Fruit fly (Drosophila melanogaster): Measurements from ENCODE around the gene Nlp.

Nlp gene

DNA sequence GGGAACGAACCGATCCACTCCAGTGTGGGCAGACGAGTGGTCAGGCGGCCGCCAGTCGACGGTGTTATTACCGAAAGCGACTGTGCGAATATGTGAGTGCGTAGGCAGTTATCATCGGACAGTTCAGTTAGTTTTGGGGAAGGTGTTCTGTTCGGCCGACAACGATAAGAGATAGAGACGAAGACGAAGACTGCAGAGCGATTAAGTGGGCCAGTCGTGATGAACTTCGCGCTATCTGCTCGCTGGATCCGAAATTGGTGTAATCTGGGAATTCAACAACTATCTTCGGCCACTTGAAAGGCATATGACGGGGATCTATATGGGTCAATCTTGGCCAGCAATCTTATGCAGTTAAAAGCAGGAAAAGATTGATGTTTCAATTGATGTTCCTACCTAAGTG, 4.6 kb downstream of the Nlp start, which contains the start of gene CG7912:
CG7912 (minus strand) TSS at position 17 of the 400 bp plus-strand sequence.
- TF ChIP-seq noc (tag; optimal IDR thresholded peaks at IDR 0.05), result no peak

- TF ChIP-seq noc (tag; optimal IDR thresholded peaks at IDR 0.05), result peak; percentile 71
These were observed 8.3 kb downstream of the Nlp start for dm6 chr3R:30012602-30013489.

dm6 chr3R:30013909-30014308, 9.3 kb downstream of the Nlp start:
- no peak for TF ChIP-seq noc (tag; optimal IDR thresholded peaks at IDR 0.05)

dm6 chr3R:30014480-30014879, 9.9 kb downstream of the Nlp start:
- no peak for TF ChIP-seq noc (tag; optimal IDR thresholded peaks at IDR 0.05)

- peak; percentile 42 for TF ChIP-seq noc (tag; optimal IDR thresholded peaks at IDR 0.05)
These were observed 10.5 kb downstream of the Nlp start, which contains the start of gene CG7920 for dm6 chr3R:30014977-30015514. TSS of gene CG7920 (minus strand) at chr3R:30015284.

DNA sequence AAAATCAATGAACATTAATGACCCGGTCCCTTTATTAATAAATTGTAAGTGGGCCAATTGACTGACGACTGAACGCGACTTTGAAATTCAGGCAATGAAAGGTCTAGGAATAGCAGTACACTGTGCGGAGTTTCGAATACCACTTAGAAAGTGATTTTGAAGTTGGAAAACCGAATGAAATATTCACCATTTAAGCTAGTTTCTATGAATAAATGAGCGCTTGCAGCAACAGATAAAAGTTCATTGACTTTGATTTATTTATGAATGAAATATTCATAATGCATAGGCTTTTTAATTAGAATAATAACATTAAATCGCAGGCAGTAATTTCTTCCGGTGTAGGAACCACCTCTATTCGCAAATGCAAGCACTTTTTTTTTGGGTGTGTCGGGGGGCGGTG, 16.4 kb downstream of the Nlp start:
- TF ChIP-seq noc (tag; optimal IDR thresholded peaks at IDR 0.05), result no peak

- no peak for TF ChIP-seq noc (tag; optimal IDR thresholded peaks at IDR 0.05)
These were observed 17.2 kb downstream of the Nlp start, which contains the start of gene Mgat2 for dm6 chr3R:30021559-30022451. TSS of gene Mgat2 (minus strand) at chr3R:30022221.

- TF ChIP-seq noc (tag; optimal IDR thresholded peaks at IDR 0.05), result no peak
These were observed 18.0 kb downstream of the Nlp start, which contains the start of the genes RpS28a and Axn for dm6 chr3R:30022452-30023028. TSS of gene RpS28a (minus strand) at chr3R:30022648. TSS of gene Axn (plus strand) at chr3R:30022842.

DNA sequence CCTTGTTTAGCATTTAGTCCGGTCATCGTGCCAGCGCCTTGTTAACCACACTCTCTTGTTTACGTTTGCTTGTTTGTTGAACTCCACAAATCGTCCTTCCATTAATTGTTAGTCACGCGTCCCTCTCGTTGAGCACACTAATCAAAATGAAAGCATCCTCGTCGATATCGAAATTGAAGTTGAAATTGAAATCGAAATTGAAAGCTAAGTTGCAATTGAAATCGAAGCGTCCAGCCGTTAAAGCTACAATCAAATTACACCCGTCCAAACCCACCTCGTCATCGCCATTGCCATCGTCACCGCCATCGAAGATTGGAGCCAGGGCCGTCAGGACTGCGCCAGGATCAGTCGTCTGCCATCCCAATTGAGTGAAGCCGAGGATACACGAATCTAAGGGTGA, 18.9 kb downstream of the Nlp start:
- TF ChIP-seq noc (tag; optimal IDR thresholded peaks at IDR 0.05), result no peak

dm6 chr3R:30030061-30030460, 25.5 kb downstream of the Nlp start:
- no peak for TF ChIP-seq noc (tag; optimal IDR thresholded peaks at IDR 0.05)

DNA sequence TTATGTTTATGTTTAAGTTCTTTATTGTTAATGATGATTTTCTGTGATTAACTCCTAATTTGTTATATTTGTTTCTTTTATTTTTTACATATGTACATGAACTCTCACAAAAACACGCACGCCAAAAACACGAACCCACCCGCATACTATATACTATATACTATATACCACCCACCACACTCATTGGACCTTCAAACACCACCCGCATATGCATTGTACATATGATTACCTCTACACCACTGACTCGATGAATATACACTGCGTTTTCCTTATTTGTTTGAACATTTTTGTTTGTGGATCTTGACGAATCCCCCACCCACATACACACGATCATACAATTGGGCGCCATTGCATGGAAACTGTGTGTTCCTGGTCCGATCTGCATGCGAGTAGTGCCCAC, 27.7 kb downstream of the Nlp start:
- no peak for TF ChIP-seq noc (tag; optimal IDR thresholded peaks at IDR 0.05)

dm6 chr3R:30036609-30037008, 32.0 kb downstream of the Nlp start, which contains the start of gene ZIPIC:
TSS of gene ZIPIC (minus strand) at chr3R:30036870.
- no peak for TF ChIP-seq noc (tag; optimal IDR thresholded peaks at IDR 0.05)

dm6 chr3R:30037630-30038029, 33.0 kb downstream of the Nlp start, which contains the start of gene ocn:
TSS of gene ocn (minus strand) at chr3R:30037730.
- TF ChIP-seq noc (tag; optimal IDR thresholded peaks at IDR 0.05), result no peak

DNA sequence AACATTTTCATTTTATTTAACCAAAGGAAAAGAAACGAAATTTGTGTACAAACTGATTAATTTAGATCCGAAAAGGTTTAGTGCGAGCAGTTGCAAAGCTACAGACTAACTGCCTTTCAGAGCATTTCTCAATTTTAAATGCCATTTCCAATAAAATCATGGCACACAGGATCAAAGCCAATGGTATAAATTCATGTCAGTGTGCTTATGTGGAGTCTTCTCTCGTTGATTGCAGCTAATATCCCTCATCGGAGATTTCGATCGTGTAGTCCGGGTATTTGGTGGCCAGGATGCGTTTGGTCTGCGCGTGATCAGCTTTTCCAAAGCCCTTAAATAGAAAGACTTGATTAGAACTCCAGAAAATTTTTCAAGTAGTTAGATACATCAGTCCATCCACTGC, 34.0 kb downstream of the Nlp start, which contains the start of gene janB:
janB (minus strand) TSS at position 101 of the 400 bp plus-strand sequence.
- no peak for TF ChIP-seq noc (tag; optimal IDR thresholded peaks at IDR 0.05)

DNA sequence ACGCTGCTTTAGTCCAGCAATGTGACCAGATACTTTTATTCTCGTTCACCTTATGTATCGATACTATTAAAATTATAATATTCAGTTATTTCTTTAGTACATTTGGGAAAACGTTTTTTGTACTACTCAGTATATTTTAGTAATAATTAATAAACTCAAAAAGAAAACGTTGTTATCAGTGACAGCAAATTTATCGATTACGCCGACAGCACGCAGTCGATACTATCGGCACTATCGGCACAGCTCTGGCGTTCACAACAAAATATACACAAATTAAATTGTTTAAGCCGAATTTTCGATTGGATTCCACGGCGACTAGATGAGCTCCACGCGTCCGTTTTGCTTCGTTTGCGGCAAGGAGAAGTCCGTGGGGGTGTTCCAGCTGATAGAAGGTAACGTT, 34.9 kb downstream of the Nlp start, which contains the start of the genes janA, Sry-alpha and Sry-beta:
janA (minus strand) TSS at position 40 of the 400 bp plus-strand sequence.
Sry-alpha (plus strand) TSS at position 226 of the 400 bp plus-strand sequence.
Sry-beta (plus strand) TSS at position 226 of the 400 bp plus-strand sequence.
- no peak for TF ChIP-seq noc (tag; optimal IDR thresholded peaks at IDR 0.05)

All from whole organism, larva.